Worm (Caenorhabditis elegans): ENCODE measurements around the gene C14B4.2.

DNA sequence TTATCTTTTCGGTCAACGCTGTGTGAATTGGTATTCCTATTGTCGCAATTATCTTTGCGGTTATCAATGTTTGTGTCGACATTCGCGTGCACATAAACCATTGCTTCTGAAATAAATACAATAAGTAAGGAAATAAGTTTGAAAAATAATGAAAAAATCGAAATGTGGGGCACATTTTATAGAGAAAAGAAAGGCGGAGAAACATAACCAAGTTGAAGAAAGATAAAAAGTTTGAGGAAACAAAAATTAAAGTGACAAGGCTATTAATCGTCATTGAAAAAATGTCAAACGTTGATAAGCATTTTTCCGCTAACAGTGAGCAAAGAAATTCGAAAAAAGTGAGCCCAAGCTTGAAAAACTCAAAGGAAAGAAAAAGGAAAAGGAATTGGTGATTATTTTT, 40.1 kb downstream of the C14B4.2 start, which contains the start of gene C43D7.4:
- TF ChIP-seq him-1 (tag; optimal IDR thresholded peaks at IDR 0.05) (no peak), W03F9.2 (tag; optimal IDR thresholded peaks at IDR 0.05) (no peak)

All from whole organism, L4/young adult.